Worm (Caenorhabditis elegans) whole organism, L4 larva: ENCODE measurements around the gene mct-3.

Experiments
- F37D6.2 ChIP-seq: sonication (generic microtip); optimal IDR thresholded peaks from 2 replicates; lab custom pipeline; 2016; ENCODE audit warnings: mild to moderate bottlenecking, missing genetic modification characterization, missing compliant biosample characterization
- ZK546.5 ChIP-seq, 2 experiments: sonication (generic microtip); optimal IDR thresholded peaks; 2 replicates each; lab custom pipeline; 2017; ENCODE audit warnings: missing biosample characterization in 2 of 2, missing genetic modification characterization in 2 of 2
- ces-1 ChIP-seq: fragments of 150-350 bp; sonication (generic microtip); optimal IDR thresholded peaks from 4 replicates; lab custom pipeline; 2014; ENCODE audit warnings: missing biosample characterization, missing genetic modification reagents, missing genetic modification characterization
- fos-1 ChIP-seq: fragments of 150-350 bp; optimal IDR thresholded peaks from 2 replicates; lab custom pipeline; 2014; ENCODE audit warnings: missing biosample characterization, missing genetic modification characterization
- hif-1 ChIP-seq, 2 experiments: sonication (generic microtip); optimal IDR thresholded peaks; 2 replicates each; lab custom pipeline; 2016 to 2017; ENCODE audit warnings: missing compliant biosample characterization in 2 of 2, missing genetic modification characterization in 2 of 2, missing genetic modification reagents in 2 of 2, missing genotype in 2 of 2, mild to moderate bottlenecking in 1 of 2
- lin-13 ChIP-seq: fragments of 150-350 bp; optimal IDR thresholded peaks from 2 replicates; lab custom pipeline; 2014; ENCODE audit warnings: missing biosample characterization, missing genetic modification reagents, missing genetic modification characterization
- lin-39 ChIP-seq: fragments of 150-350 bp; optimal IDR thresholded peaks from 2 replicates; lab custom pipeline; 2014; ENCODE audit warnings: missing biosample characterization, missing genetic modification reagents, missing genetic modification characterization
- mep-1 ChIP-seq: fragments of 150-350 bp; sonication (generic microtip); optimal IDR thresholded peaks from 3 replicates; lab custom pipeline; 2014; ENCODE audit warnings: missing biosample characterization, missing genetic modification characterization
- mes-2 ChIP-seq: sonication (generic microtip); optimal IDR thresholded peaks from 2 replicates; lab custom pipeline; 2016; ENCODE audit warnings: missing genotype, mild to moderate bottlenecking, missing genetic modification characterization, missing compliant biosample characterization; ENCODE audit not compliant: poor library complexity, severe bottlenecking
- nhr-10 ChIP-seq: fragments of 150-350 bp; optimal IDR thresholded peaks from 2 replicates; lab custom pipeline; 2014; ENCODE audit warnings: missing biosample characterization, missing genetic modification characterization
- snpc-4 ChIP-seq: fragments of 150-350 bp; optimal IDR thresholded peaks from 2 replicates; lab custom pipeline; 2014; ENCODE audit warnings: missing biosample characterization, missing genetic modification characterization
- unc-39 ChIP-seq: sonication (generic microtip); optimal IDR thresholded peaks from 2 replicates; lab custom pipeline; 2017; ENCODE audit warnings: missing biosample characterization, missing genetic modification characterization

DNA sequence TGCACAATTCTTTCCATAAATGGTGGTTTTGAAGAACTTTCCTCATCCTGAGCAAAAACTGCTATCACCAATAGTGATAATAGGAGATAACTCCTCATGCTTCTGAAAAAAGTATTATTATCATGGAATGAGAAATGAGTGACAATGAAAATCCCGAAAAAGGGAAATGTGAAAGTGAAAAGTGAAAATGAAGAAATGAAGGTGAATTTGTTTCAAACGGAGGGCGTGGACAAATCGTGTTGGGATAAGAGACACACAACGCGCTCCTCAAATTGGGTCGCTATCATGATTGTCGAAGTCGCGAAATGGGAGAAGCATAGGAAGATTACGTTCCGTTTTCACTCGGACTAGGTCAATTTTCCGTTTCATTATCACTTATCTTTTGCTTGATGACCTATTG, 11.5 kb downstream of the mct-3 start, which contains the start of gene M03B6.3:
- no peak for TF ChIP-seq unc-39
- no peak for TF ChIP-seq F37D6.2
- no peak for TF ChIP-seq mep-1 (tag; lab: Kevin White, UChicago)
- TF ChIP-seq ZK546.5 (tag; optimal IDR thresholded peaks at IDR 0.05; lab: Kevin White, UChicago), result no peak
- TF ChIP-seq nhr-10 (tag; lab: Kevin White, UChicago), result no peak
- TF ChIP-seq lin-39, result no peak
- TF ChIP-seq lin-13 (GFP tag; lab: Kevin White, UChicago), result no peak
- no peak for TF ChIP-seq fos-1 (tag; lab: Kevin White, UChicago)
- no peak for TF ChIP-seq hif-1 (tag; optimal IDR thresholded peaks at IDR 0.05; lab: Kevin White, UChicago)
- no peak for TF ChIP-seq snpc-4 (tag; lab: Kevin White, UChicago)
- no peak for TF ChIP-seq mes-2 (tag; lab: Kevin White, UChicago)
- no peak for TF ChIP-seq ces-1 (GFP tag; lab: Kevin White, UChicago)
